Worm (Caenorhabditis elegans): ENCODE data around the gene hum-8.

DNA sequence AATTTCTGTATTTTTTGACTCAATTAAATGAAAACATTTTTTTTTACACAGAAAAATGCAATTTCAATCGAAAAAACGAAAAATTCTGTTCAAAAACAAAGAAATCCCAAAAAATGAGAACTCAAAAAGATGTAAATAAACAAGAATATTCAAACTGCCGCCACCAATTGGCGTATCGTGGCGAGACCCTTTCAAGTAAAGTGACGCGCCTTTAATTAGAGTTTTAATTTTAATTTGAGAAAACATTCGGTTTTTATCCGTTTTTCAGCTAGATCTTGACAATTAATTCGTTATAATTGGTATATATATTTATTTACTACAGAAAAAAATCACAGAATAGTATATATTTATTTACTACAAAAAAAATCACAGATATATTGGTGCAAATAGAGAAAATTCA lies 60.7 kb downstream of the hum-8 start:
- TF ChIP-seq skn-1 (tag; optimal IDR thresholded peaks at IDR 0.05) = no peak
- TF ChIP-seq nfya-1 (tag; optimal IDR thresholded peaks at IDR 0.05; ENCODE audit: insufficient read depth) = no peak
- TF ChIP-seq nhr-12 (tag; optimal IDR thresholded peaks at IDR 0.05) = no peak
- TF ChIP-seq ama-1 (optimal IDR thresholded peaks at IDR 0.05) = no peak
- TF ChIP-seq nhr-77 (tag; optimal IDR thresholded peaks at IDR 0.05) = no peak
- no peak for TF ChIP-seq nhr-28 (tag; optimal IDR thresholded peaks at IDR 0.05)
- TF ChIP-seq nhr-11 (tag; optimal IDR thresholded peaks at IDR 0.05) = no peak
- TF ChIP-seq tbx-2 (tag; optimal IDR thresholded peaks at IDR 0.05) = no peak
- TF ChIP-seq nhr-237 (tag; optimal IDR thresholded peaks at IDR 0.05) = no peak
- no peak for TF ChIP-seq nhr-23 (tag; optimal IDR thresholded peaks at IDR 0.05)
- no peak for TF ChIP-seq pqm-1 (tag; optimal IDR thresholded peaks at IDR 0.05)
